Worm (Caenorhabditis elegans) whole organism, late embryonic: Measurements from ENCODE around the gene C05B5.2.
A peak's percentile ranks its signal among the peaks of the same experiment; 100 is the strongest.

ENCODE experiments used
- C38D4.7 ChIP-seq: fragments of 200-800 bp; sonication (Bioruptor generic); optimal IDR thresholded peaks from 2 replicates; lab custom pipeline; 2018; ENCODE audit warnings: mild to moderate bottlenecking, missing genetic modification characterization, moderate library complexity, missing compliant biosample characterization
- K02D7.2 ChIP-seq: sonication (generic microtip); optimal IDR thresholded peaks from 2 replicates; lab custom pipeline; 2017; ENCODE audit warnings: mild to moderate bottlenecking, missing genetic modification characterization, missing compliant biosample characterization
- K09A11.1 ChIP-seq: sonication (generic microtip); optimal IDR thresholded peaks from 2 replicates; lab custom pipeline; 2017; ENCODE audit warnings: antibody characterized with exemption, mild to moderate bottlenecking, missing genetic modification characterization, missing compliant biosample characterization; ENCODE audit not compliant: insufficient read depth
- T23F11.4 ChIP-seq: fragments of 200-800 bp; sonication (Bioruptor generic); optimal IDR thresholded peaks from 2 replicates; lab custom pipeline; 2018; ENCODE audit warnings: mild to moderate bottlenecking, missing genetic modification characterization, missing compliant biosample characterization
- ahr-1 ChIP-seq: sonication (generic microtip); optimal IDR thresholded peaks from 2 replicates; lab custom pipeline; 2016; ENCODE audit warnings: missing genetic modification characterization, missing compliant biosample characterization
- ama-1 ChIP-seq: fragments of 150-350 bp; optimal IDR thresholded peaks from 2 replicates; lab custom pipeline; 2014
- ceh-18 ChIP-seq: sonication (generic microtip); optimal IDR thresholded peaks from 2 replicates; lab custom pipeline; 2016; ENCODE audit warnings: missing genetic modification characterization, missing compliant biosample characterization
- ceh-19 ChIP-seq: fragments of 200-800 bp; sonication (Bioruptor generic); optimal IDR thresholded peaks from 2 replicates; lab custom pipeline; 2018; ENCODE audit warnings: mild to moderate bottlenecking, missing genetic modification characterization, missing compliant biosample characterization
- ceh-22 ChIP-seq: sonication (generic microtip); optimal IDR thresholded peaks from 2 replicates; lab custom pipeline; 2017; ENCODE audit warnings: missing biosample characterization, missing genetic modification characterization
- ceh-48 ChIP-seq: sonication (generic microtip); optimal IDR thresholded peaks from 2 replicates; lab custom pipeline; 2016; ENCODE audit warnings: missing genetic modification characterization, inconsistent platforms, missing compliant biosample characterization
- ceh-6 ChIP-seq: fragments of 200-800 bp; sonication (Bioruptor generic); optimal IDR thresholded peaks from 2 replicates; lab custom pipeline; 2018; ENCODE audit warnings: mild to moderate bottlenecking, missing genetic modification characterization, missing compliant biosample characterization
- ceh-9 ChIP-seq: sonication (generic microtip); optimal IDR thresholded peaks from 2 replicates; lab custom pipeline; 2016; ENCODE audit warnings: mild to moderate bottlenecking, missing genetic modification characterization, inconsistent platforms, missing compliant biosample characterization
- che-1 ChIP-seq: sonication (generic microtip); optimal IDR thresholded peaks from 2 replicates; lab custom pipeline; 2016; ENCODE audit warnings: mild to moderate bottlenecking, missing genetic modification characterization, missing compliant biosample characterization
- dmd-4 ChIP-seq: sonication (generic microtip); optimal IDR thresholded peaks from 2 replicates; lab custom pipeline; 2016; ENCODE audit warnings: borderline replicate concordance, missing genetic modification characterization, missing compliant biosample characterization
- elt-2 ChIP-seq: sonication (generic microtip); optimal IDR thresholded peaks from 2 replicates; lab custom pipeline; 2016; ENCODE audit warnings: missing genetic modification reagents, missing genetic modification characterization, missing compliant biosample characterization
- elt-4 ChIP-seq: sonication (generic microtip); optimal IDR thresholded peaks from 2 replicates; lab custom pipeline; 2016; ENCODE audit warnings: missing genetic modification characterization, missing compliant biosample characterization
- fkh-10 ChIP-seq: fragments of 150-350 bp; optimal IDR thresholded peaks from 2 replicates; lab custom pipeline; 2014; ENCODE audit warnings: missing biosample characterization, missing genetic modification reagents, missing genetic modification characterization
- gmeb-2 ChIP-seq: sonication (generic microtip); optimal IDR thresholded peaks from 2 replicates; lab custom pipeline; 2016; ENCODE audit warnings: missing genetic modification characterization, inconsistent platforms, missing compliant biosample characterization
- hlh-13 ChIP-seq: fragments of 200-800 bp; sonication (Bioruptor generic); optimal IDR thresholded peaks from 2 replicates; lab custom pipeline; 2018; ENCODE audit warnings: mild to moderate bottlenecking, missing genetic modification characterization, missing compliant biosample characterization
- hlh-6 ChIP-seq: sonication (generic microtip); optimal IDR thresholded peaks from 2 replicates; lab custom pipeline; 2016; ENCODE audit warnings: missing genotype, missing genetic modification characterization, missing compliant biosample characterization
- lim-6 ChIP-seq: sonication (generic microtip); optimal IDR thresholded peaks from 2 replicates; lab custom pipeline; 2016; ENCODE audit warnings: missing genetic modification characterization, missing compliant biosample characterization
- mec-3 ChIP-seq: sonication (generic microtip); optimal IDR thresholded peaks from 2 replicates; lab custom pipeline; 2016; ENCODE audit warnings: borderline replicate concordance, missing genetic modification characterization, missing compliant biosample characterization
- nhr-232 ChIP-seq: sonication (generic microtip); optimal IDR thresholded peaks from 2 replicates; lab custom pipeline; 2016; ENCODE audit warnings: missing genetic modification characterization, missing compliant biosample characterization
- odd-2 ChIP-seq: sonication (generic microtip); optimal IDR thresholded peaks from 2 replicates; lab custom pipeline; 2017; ENCODE audit warnings: antibody characterized with exemption, mild to moderate bottlenecking, missing genetic modification characterization, missing compliant biosample characterization
- pat-9 ChIP-seq: fragments of 200-800 bp; sonication (Bioruptor generic); optimal IDR thresholded peaks from 2 replicates; lab custom pipeline; 2018; ENCODE audit warnings: mild to moderate bottlenecking, missing genetic modification characterization, moderate library complexity, missing compliant biosample characterization
- pha-4 ChIP-seq: fragments of 150-350 bp; optimal IDR thresholded peaks from 2 replicates; lab custom pipeline; 2018; ENCODE audit warnings: missing biosample characterization, missing genetic modification reagents, missing genetic modification characterization
- sox-4 ChIP-seq: sonication (generic microtip); optimal IDR thresholded peaks from 2 replicates; lab custom pipeline; 2017; ENCODE audit warnings: mild to moderate bottlenecking, missing genetic modification characterization, inconsistent platforms, missing compliant biosample characterization
- tbx-7 ChIP-seq: sonication (generic microtip); optimal IDR thresholded peaks from 2 replicates; lab custom pipeline; 2016; ENCODE audit warnings: missing genotype, missing genetic modification characterization, missing compliant biosample characterization
- unc-55 ChIP-seq: sonication (generic microtip); optimal IDR thresholded peaks from 2 replicates; lab custom pipeline; 2017; ENCODE audit warnings: missing biosample characterization, missing genetic modification reagents, missing genetic modification characterization
- unc-86 ChIP-seq: sonication (generic microtip); optimal IDR thresholded peaks from 2 replicates; lab custom pipeline; 2016; ENCODE audit warnings: missing genetic modification characterization, missing compliant biosample characterization
- zip-5 ChIP-seq: sonication (generic microtip); optimal IDR thresholded peaks from 2 replicates; lab custom pipeline; 2016; ENCODE audit warnings: missing genetic modification characterization, missing compliant biosample characterization
- ztf-16 ChIP-seq: sonication (generic microtip); optimal IDR thresholded peaks from 2 replicates; lab custom pipeline; 2017; ENCODE audit warnings: missing genetic modification characterization, missing compliant biosample characterization

C05B5.2 gene

ce11 chrIII:10000428-10000827, at the start of gene C05B5.2:
Gene C05B5.2, minus strand, starts transcription at chrIII:10000528.
- TF ChIP-seq dmd-4 (tag; lab: Kevin White, UChicago) (no peak), K09A11.1 (no peak)

- TF ChIP-seq fkh-10 (GFP tag; lab: Kevin White, UChicago), result no peak
- peak; percentile 53 for TF ChIP-seq elt-2 (tag; lab: Kevin White, UChicago)
These were observed 49.4 kb upstream of the C05B5.2 start, which contains the start of gene T16G12.1 for ce11 chrIII:10049682-10050081. Gene T16G12.1, minus strand, starts transcription at chrIII:10049857.

- TF ChIP-seq ceh-22 (tag; lab: Kevin White, UChicago), result no peak
- TF ChIP-seq tbx-7 (tag; lab: Kevin White, UChicago), result no peak
- no peak for TF ChIP-seq ceh-19
- TF ChIP-seq gmeb-2 (tag; lab: Kevin White, UChicago), result no peak
- TF ChIP-seq unc-86 (tag; lab: Kevin White, UChicago), result no peak
- no peak for TF ChIP-seq odd-2 (tag; lab: Kevin White, UChicago)
- no peak for TF ChIP-seq hlh-6
- TF ChIP-seq pha-4 (tag; lab: Kevin White, UChicago), result no peak
- TF ChIP-seq unc-55 (GFP tag; lab: Kevin White, UChicago), result no peak
These were observed 39.7 kb upstream of the C05B5.2 start, which contains the start of gene T16G12.7 for ce11 chrIII:10040013-10040412. Gene T16G12.7, minus strand, starts transcription at chrIII:10040113.

- TF ChIP-seq T23F11.4 (GFP tag; lab: Kevin White, UChicago), result no peak
- TF ChIP-seq lim-6 (tag; lab: Kevin White, UChicago), result no peak
- TF ChIP-seq, all 69 proteins: peak for 0
These were observed 36.8 kb upstream of the C05B5.2 start, which contains the start of gene M04D8.7 for ce11 chrIII:10037150-10037549. Gene M04D8.7, plus strand, starts transcription at chrIII:10037450.

- TF ChIP-seq K02D7.2 (no peak), T23F11.4 (GFP tag; lab: Kevin White, UChicago) (no peak), pat-9 (tag; lab: Kevin White, UChicago) (no peak), ama-1 (lab: Kevin White, UChicago) (no peak)
- TF ChIP-seq, all 69 proteins: peak for 0
These were observed 35.5 kb upstream of the C05B5.2 start, which contains the start of gene xbx-3 for ce11 chrIII:10035783-10036182. Gene xbx-3, plus strand, starts transcription at chrIII:10035945.

ce11 chrIII:10033881-10034280, 33.6 kb upstream of the C05B5.2 start, which contains the start of gene M04D8.8:
Gene M04D8.8, plus strand, starts transcription at chrIII:10034181.
- TF ChIP-seq K09A11.1, result no peak
- no peak for TF ChIP-seq ceh-48 (tag; lab: Kevin White, UChicago)
- no peak for TF ChIP-seq K02D7.2
- TF ChIP-seq ceh-9, result no peak
- no peak for TF ChIP-seq elt-2 (tag; lab: Kevin White, UChicago)
- TF ChIP-seq zip-5, result no peak
- no peak for TF ChIP-seq C38D4.7
- no peak for TF ChIP-seq ceh-18
- TF ChIP-seq che-1 (tag; lab: Kevin White, UChicago), result no peak
- TF ChIP-seq, all 69 proteins: peak for 0

ce11 chrIII:10033213-10033612, 32.9 kb upstream of the C05B5.2 start, which contains the start of gene M04D8.5:
Gene M04D8.5, minus strand, starts transcription at chrIII:10033313.
- TF ChIP-seq ceh-6 (GFP tag; lab: Kevin White, UChicago) (no peak), mec-3 (tag; lab: Kevin White, UChicago) (no peak), hlh-13 (no peak), ahr-1 (tag; lab: Kevin White, UChicago) (no peak), K02D7.2 (no peak), sox-4 (tag; lab: Kevin White, UChicago) (no peak), nhr-232 (tag; lab: Kevin White, UChicago) (no peak), ztf-16 (tag; lab: Kevin White, UChicago) (no peak), odd-2 (tag; lab: Kevin White, UChicago) (no peak), ama-1 (lab: Kevin White, UChicago) (no peak), elt-4 (no peak)
